Fruit fly (Drosophila melanogaster) whole organism, embryonic: Measurements from ENCODE around the gene Pxd.

Experiments used
- CG10147 ChIP-seq: fragments of 200-800 bp; sonication (Bioruptor generic); optimal IDR thresholded peaks from 2 replicates; lab custom pipeline; 2019; ENCODE audit warnings: missing biosample characterization, mild to moderate bottlenecking, missing genetic modification characterization, moderate library complexity
- CG11560 ChIP-seq: fragments of 200-800 bp; sonication (Bioruptor generic); IDR thresholded peaks from 3 replicates; pipeline ENCODE4 v1.3.6; 2022; ENCODE audit warnings: missing biosample characterization, missing genetic modification characterization
- CG11723 ChIP-seq: fragments of 200-800 bp; sonication (Bioruptor generic); optimal IDR thresholded peaks from 2 replicates; lab custom pipeline; 2017; ENCODE audit warnings: missing biosample characterization, mild to moderate bottlenecking, missing genetic modification characterization
- CG12219 ChIP-seq: fragments of 200-800 bp; sonication (Bioruptor generic); optimal IDR thresholded peaks from 3 replicates; lab custom pipeline; 2018; ENCODE audit warnings: missing biosample characterization, mild to moderate bottlenecking, missing genetic modification characterization
- CG13296 ChIP-seq: fragments of 200-800 bp; sonication (Bioruptor generic); optimal IDR thresholded peaks from 3 replicates; lab custom pipeline; 2018; ENCODE audit warnings: missing biosample characterization, mild to moderate bottlenecking, missing genetic modification characterization
- CG13894 ChIP-seq: fragments of 200-800 bp; sonication (Bioruptor generic); optimal IDR thresholded peaks from 3 replicates; lab custom pipeline; 2018; ENCODE audit warnings: missing biosample characterization, mild to moderate bottlenecking, missing genetic modification characterization, moderate library complexity
- CG15514 ChIP-seq: fragments of 200-800 bp; sonication (Bioruptor generic); optimal IDR thresholded peaks from 3 replicates; lab custom pipeline; 2017; ENCODE audit warnings: missing biosample characterization, missing genetic modification characterization, mild to moderate bottlenecking, moderate library complexity, missing genetic modification reagents
- CG17186 ChIP-seq: fragments of 200-800 bp; sonication (Bioruptor generic); optimal IDR thresholded peaks from 3 replicates; lab custom pipeline; 2017; ENCODE audit warnings: missing biosample characterization, missing genetic modification reagents, missing genetic modification characterization
- CG18476 ChIP-seq: fragments of 200-800 bp; sonication (Bioruptor generic); optimal IDR thresholded peaks from 2 replicates; lab custom pipeline; 2016; ENCODE audit warnings: missing biosample characterization, mild to moderate bottlenecking, missing genetic modification characterization
- CG34376 ChIP-seq: fragments of 200-800 bp; sonication (Bioruptor generic); optimal IDR thresholded peaks from 2 replicates; lab custom pipeline; 2018; ENCODE audit warnings: missing biosample characterization, mild to moderate bottlenecking, missing genetic modification characterization
- CG42726 ChIP-seq: fragments of 200-800 bp; sonication (Bioruptor generic); IDR thresholded peaks from 2 replicates; pipeline ENCODE4 v1.3.6; 2022; ENCODE audit warnings: missing biosample characterization, missing genetic modification characterization; ENCODE audit not compliant: partially characterized antibody
- CG4617 ChIP-seq: fragments of 200-800 bp; sonication (Bioruptor generic); optimal IDR thresholded peaks from 3 replicates; lab custom pipeline; 2016; ENCODE audit warnings: missing biosample characterization, missing genetic modification characterization, borderline replicate concordance
- CG6765 ChIP-seq: fragments of 200-800 bp; sonication (Bioruptor generic); optimal IDR thresholded peaks from 3 replicates; lab custom pipeline; 2017; ENCODE audit warnings: missing biosample characterization, mild to moderate bottlenecking, missing genetic modification characterization
- CG7372 ChIP-seq: fragments of 200-800 bp; sonication (Bioruptor generic); IDR thresholded peaks from 2 replicates; pipeline ENCODE4 v1.3.6; 2022; ENCODE audit warnings: missing biosample characterization, missing genetic modification characterization
- CG9797 ChIP-seq: fragments of 200-800 bp; sonication (Bioruptor generic); optimal IDR thresholded peaks from 3 replicates; lab custom pipeline; 2018; ENCODE audit warnings: missing biosample characterization, mild to moderate bottlenecking, missing genetic modification characterization
- Doc2 ChIP-seq: fragments of 200-800 bp; sonication (Bioruptor generic); IDR thresholded peaks from 2 replicates; pipeline ENCODE4 v1.3.6; 2022; ENCODE audit warnings: missing biosample characterization, missing genetic modification characterization
- Ets65A ChIP-seq: fragments of 200-800 bp; sonication (Bioruptor generic); peaks from one replicate; lab custom pipeline; 2016; ENCODE audit warnings: missing biosample characterization, missing genetic modification characterization
- Lpt ChIP-seq: fragments of >200 bp; optimal IDR thresholded peaks from 2 replicates; lab custom pipeline; 2018; ENCODE audit warnings: missing biosample characterization, missing genetic modification characterization
- Mrtf ChIP-seq: fragments of 200-800 bp; sonication (Bioruptor generic); IDR thresholded peaks from 3 replicates; pipeline ENCODE4 v1.3.6; 2022; ENCODE audit warnings: missing biosample characterization, missing genetic modification characterization
- Nf-YA ChIP-seq: fragments of 200-800 bp; sonication (Bioruptor generic); IDR thresholded peaks from 2 replicates; pipeline ENCODE4 v1.3.6; 2022; ENCODE audit warnings: missing biosample characterization, missing genetic modification characterization
- Nf-YB ChIP-seq: fragments of 200-800 bp; sonication (Bioruptor generic); optimal IDR thresholded peaks from 3 replicates; lab custom pipeline; 2019; ENCODE audit warnings: missing biosample characterization, mild to moderate bottlenecking, missing genetic modification characterization, moderate library complexity
- Nf-YC ChIP-seq: fragments of 200-800 bp; optimal IDR thresholded peaks from 3 replicates; lab custom pipeline; 2019; ENCODE audit warnings: missing biosample characterization, mild to moderate bottlenecking, missing genetic modification characterization, moderate library complexity
- Pdp1 ChIP-seq, 2 experiments: fragments of 200-800 bp; sonication (Bioruptor generic); optimal IDR thresholded peaks; 3 replicates each; lab custom pipeline; 2016; ENCODE audit warnings: missing biosample characterization in 2 of 2, missing genetic modification characterization in 2 of 2, mild to moderate bottlenecking in 1 of 2, moderate library complexity in 1 of 2
- Six4 ChIP-seq: fragments of 200-800 bp; sonication (Bioruptor generic); optimal IDR thresholded peaks from 2 replicates; lab custom pipeline; 2016; ENCODE audit warnings: missing biosample characterization, missing genetic modification characterization
- YL-1 ChIP-seq: fragments of 200-800 bp; sonication (Bioruptor generic); optimal IDR thresholded peaks from 3 replicates; lab custom pipeline; 2017; ENCODE audit warnings: missing biosample characterization, mild to moderate bottlenecking, missing genetic modification characterization
- al ChIP-seq: fragments of 200-800 bp; sonication (Bioruptor generic); IDR thresholded peaks from 2 replicates; pipeline ENCODE4 v1.3.6; 2022; ENCODE audit warnings: missing biosample characterization, missing genetic modification characterization
- bbx ChIP-seq: fragments of 200-800 bp; sonication (Bioruptor generic); IDR thresholded peaks from 2 replicates; pipeline ENCODE4 v1.3.6; 2022; ENCODE audit warnings: missing biosample characterization, missing genetic modification characterization; ENCODE audit not compliant: partially characterized antibody
- bsh ChIP-seq, 2 experiments: fragments of 200-800 bp; sonication (Bioruptor generic); optimal IDR thresholded peaks; 2 replicates each; lab custom pipeline; 2017 to 2018; ENCODE audit warnings: mild to moderate bottlenecking in 2 of 2, missing biosample characterization in 2 of 2, missing genetic modification characterization in 2 of 2, moderate library complexity in 1 of 2
- crp ChIP-seq, 2 experiments: fragments of 200-800 bp; sonication (Bioruptor generic); optimal IDR thresholded peaks; 2 replicates in 1 of 2; 3 replicates in 1 of 2; lab custom pipeline; 2017; ENCODE audit warnings: missing biosample characterization in 2 of 2, missing genetic modification characterization in 2 of 2, mild to moderate bottlenecking in 1 of 2, moderate library complexity in 1 of 2
- ewg ChIP-seq: fragments of 200-800 bp; sonication (Bioruptor generic); optimal IDR thresholded peaks from 3 replicates; lab custom pipeline; 2017; ENCODE audit warnings: mild to moderate bottlenecking, missing biosample characterization, missing genetic modification reagents, missing genetic modification characterization
- ftz-f1 ChIP-seq: fragments of 200-800 bp; sonication (Bioruptor generic); optimal IDR thresholded peaks from 2 replicates; lab custom pipeline; 2016; ENCODE audit warnings: missing biosample characterization, missing genetic modification characterization
- grn ChIP-seq: fragments of 200-800 bp; sonication (Bioruptor generic); optimal IDR thresholded peaks from 3 replicates; lab custom pipeline; 2017; ENCODE audit warnings: missing biosample characterization, missing genetic modification characterization
- nmo ChIP-seq: fragments of 200-800 bp; sonication (Bioruptor generic); optimal IDR thresholded peaks from 2 replicates; lab custom pipeline; 2018; ENCODE audit warnings: missing biosample characterization, mild to moderate bottlenecking, missing genetic modification characterization, moderate library complexity
- org-1 ChIP-seq: fragments of 200-800 bp; sonication (Bioruptor generic); optimal IDR thresholded peaks from 2 replicates; lab custom pipeline; 2017; ENCODE audit warnings: missing biosample characterization, missing genetic modification characterization
- seq ChIP-seq: fragments of 200-800 bp; sonication (Bioruptor generic); IDR thresholded peaks from 2 replicates; pipeline ENCODE4 v1.3.6; 2022; ENCODE audit warnings: missing biosample characterization, missing genetic modification characterization
- sisA ChIP-seq: fragments of 200-800 bp; sonication (Bioruptor generic); IDR thresholded peaks from 2 replicates; pipeline ENCODE4 v1.3.6; 2022; ENCODE audit warnings: missing biosample characterization, missing genetic modification characterization
- slp2 ChIP-seq: fragments of 200-800 bp; sonication (Bioruptor generic); optimal IDR thresholded peaks from 2 replicates; lab custom pipeline; 2016; ENCODE audit warnings: missing biosample characterization, missing genetic modification characterization
- sr ChIP-seq: fragments of 200-800 bp; sonication (Bioruptor generic); IDR thresholded peaks from 3 replicates; pipeline ENCODE4 v1.3.6; 2022; ENCODE audit warnings: missing biosample characterization, missing genetic modification characterization
- tll ChIP-seq, 2 experiments: fragments of 200-800 bp in 1 of 2; fragments of >200 bp in 1 of 2; sonication (Bioruptor generic) in 1 of 2; optimal IDR thresholded peaks; 2 replicates each; lab custom pipeline; 2017 to 2019; ENCODE audit warnings: missing biosample characterization in 2 of 2, missing genetic modification characterization in 2 of 2, mild to moderate bottlenecking in 1 of 2, moderate library complexity in 1 of 2
- wdn ChIP-seq: fragments of 200-800 bp; sonication (Bioruptor generic); IDR thresholded peaks from 2 replicates; pipeline ENCODE4 v1.3.6; 2022; ENCODE audit warnings: missing biosample characterization, missing genetic modification characterization
- z ChIP-seq: fragments of 200-800 bp; sonication (Bioruptor generic); IDR thresholded peaks from 3 replicates; pipeline ENCODE4 v1.3.6; 2022; ENCODE audit warnings: missing biosample characterization, missing genetic modification characterization
- zen2 ChIP-seq: fragments of 200-800 bp; sonication (Bioruptor generic); IDR thresholded peaks from 3 replicates; pipeline ENCODE4 v1.3.6; 2022; ENCODE audit warnings: missing biosample characterization, missing genetic modification characterization; ENCODE audit not compliant: partially characterized antibody
- zfh2 ChIP-seq: fragments of 200-800 bp; sonication (Bioruptor generic); optimal IDR thresholded peaks from 2 replicates; lab custom pipeline; 2016; ENCODE audit warnings: missing biosample characterization, missing genetic modification characterization

The Pxd gene

DNA sequence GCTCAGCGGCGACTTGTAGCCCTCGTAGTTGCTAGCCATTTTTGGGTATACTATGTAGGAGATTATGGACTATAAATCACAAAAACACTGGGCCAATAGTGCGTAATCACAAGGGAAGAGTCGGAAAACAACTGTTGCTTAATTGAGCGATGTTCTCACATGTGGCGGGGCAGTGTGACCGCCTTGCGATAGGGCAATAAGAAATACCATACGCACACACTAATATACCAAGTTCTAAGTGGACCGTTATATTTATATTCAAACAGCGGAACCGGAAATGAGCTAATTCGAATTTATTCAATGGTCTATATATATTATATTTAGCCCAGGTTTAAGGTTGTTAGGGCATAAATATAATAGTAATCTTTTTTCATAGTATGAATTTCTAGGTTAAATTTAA, 6.6 kb downstream of the Pxd start, which contains the start of gene Adsl (continued):
- TF ChIP-seq bbx (GFP tag; lab: Robert Waterston, UW) (peak; percentile 25; the same call in 1 of the 2 replicates), CG15514 (GFP tag; lab: Kevin White, UChicago) (peak; percentile 96), CG11560 (tag; lab: Robert Waterston, UW) (no peak), CG17186 (GFP tag; lab: Kevin White, UChicago) (peak; percentile 60), CG11723 (no peak), CG6765 (GFP tag; lab: Kevin White, UChicago) (peak; percentile 78), CG4617 (GFP tag; lab: Kevin White, UChicago) (no peak), Lpt (GFP tag; lab: Kevin White, UChicago) (no peak), ftz-f1 (no peak), YL-1 (peak; percentile 74), CG42726 (no peak), CG34376 (no peak), CG13894 (no peak), zfh2 (GFP tag; lab: Kevin White, UChicago) (no peak), sisA (GFP tag; lab: Robert Waterston, UW) (no peak), al (GFP tag; lab: Robert Waterston, UW) (no peak), CG7372 (GFP tag; lab: Robert Waterston, UW) (no peak), bsh (GFP tag; optimal IDR thresholded peaks at IDR 0.05; lab: Kevin White, UChicago) (no peak), CG10147 (GFP tag; lab: Kevin White, UChicago) (no peak), Doc2 (GFP tag; lab: Robert Waterston, UW) (no peak), CG13296 (GFP tag; lab: Kevin White, UChicago) (no peak), z (GFP tag; lab: Robert Waterston, UW) (0 out of 3 replicates have a peak, but pooled peaks have one; percentile 9), Nf-YA (GFP tag; lab: Robert Waterston, UW) (peak; percentile 49; the same call in 1 of the 2 replicates)

DNA sequence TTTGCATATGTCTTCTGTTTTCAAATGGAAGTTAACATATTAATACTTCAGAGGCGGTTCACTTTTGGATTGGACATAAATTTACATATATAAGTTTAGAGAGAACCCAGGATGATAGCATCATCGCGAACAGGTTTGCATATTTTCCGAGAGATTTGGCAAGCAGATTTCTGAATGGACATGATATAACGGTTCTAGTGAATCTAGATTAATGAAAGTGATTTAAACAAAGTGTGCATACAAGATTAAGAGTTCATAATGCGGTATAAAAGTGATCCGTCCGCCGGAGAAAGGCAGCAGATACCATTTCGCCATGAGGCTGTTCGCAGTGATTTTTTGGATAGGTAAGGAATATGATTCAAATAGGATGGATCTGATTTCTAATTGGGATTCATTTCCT, 14.0 kb downstream of the Pxd start, which contains the start of gene CG5225:
Gene CG5225, plus strand, starts transcription at position 301 of the 400 bp plus-strand sequence.
- no peak for TF ChIP-seq org-1
- no peak for TF ChIP-seq nmo
- no peak for TF ChIP-seq Pdp1 (GFP tag; optimal IDR thresholded peaks at IDR 0.05; lab: Kevin White, UChicago)
- no peak for TF ChIP-seq Six4 (GFP tag; lab: Kevin White, UChicago)
- TF ChIP-seq CG9797 (GFP tag; lab: Kevin White, UChicago) = no peak
- TF ChIP-seq slp2 (GFP tag; lab: Kevin White, UChicago) = no peak

DNA sequence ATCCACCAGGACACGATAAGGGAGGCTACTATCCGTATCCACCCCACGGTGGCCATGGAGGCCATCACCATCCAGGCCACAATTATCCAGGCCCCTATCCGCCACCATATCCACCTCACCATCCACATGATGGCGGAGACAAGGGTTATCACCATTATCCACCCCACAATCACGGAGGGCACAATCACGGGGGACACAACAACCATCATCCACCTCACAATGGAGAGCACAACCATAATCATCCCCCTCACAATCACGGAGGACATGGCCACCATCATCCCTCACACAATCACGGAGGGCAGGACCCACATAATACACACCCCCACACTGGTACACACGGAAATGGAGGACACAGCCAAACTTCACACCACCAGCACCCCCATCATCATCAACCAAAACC, 15.4 kb downstream of the Pxd start:
- TF ChIP-seq Nf-YC (tag; lab: Kevin White, UChicago) = peak; percentile 86
- no peak for TF ChIP-seq crp (GFP tag; optimal IDR thresholded peaks at IDR 0.05; lab: Kevin White, UChicago)
- no peak for TF ChIP-seq Doc2 (GFP tag; lab: Robert Waterston, UW)
- peak; percentile 14 for TF ChIP-seq ewg
- no peak for TF ChIP-seq wdn (GFP tag; lab: Robert Waterston, UW)
- no peak for TF ChIP-seq sr
- peak; percentile 46 for TF ChIP-seq grn (GFP tag; lab: Kevin White, UChicago)
- TF ChIP-seq seq = peak; percentile 97
- no peak for TF ChIP-seq CG18476
- TF ChIP-seq tll (GFP tag; optimal IDR thresholded peaks at IDR 0.05; lab: Kevin White, UChicago) = no peak
- TF ChIP-seq Mrtf = peak; percentile 24; the same call in 1 of the 3 replicates
- peak; percentile 83 for TF ChIP-seq Nf-YB (GFP tag; lab: Kevin White, UChicago)
- TF ChIP-seq zen2 (GFP tag; lab: Robert Waterston, UW) = 0 out of 3 replicates have a peak, but pooled peaks have one; percentile 23
- no peak for TF ChIP-seq CG12219
- peak; percentile 22 for TF ChIP-seq Ets65A (GFP tag; lab: Kevin White, UChicago)
